Worm (Caenorhabditis elegans): Measurements from ENCODE around the gene fbxa-79.
"Not testable (repeated sequence)": the region's sequence is repeated elsewhere in the genome, so short reads cannot be mapped to it uniquely, and the experiment has no call there.

Gene fbxa-79

DNA sequence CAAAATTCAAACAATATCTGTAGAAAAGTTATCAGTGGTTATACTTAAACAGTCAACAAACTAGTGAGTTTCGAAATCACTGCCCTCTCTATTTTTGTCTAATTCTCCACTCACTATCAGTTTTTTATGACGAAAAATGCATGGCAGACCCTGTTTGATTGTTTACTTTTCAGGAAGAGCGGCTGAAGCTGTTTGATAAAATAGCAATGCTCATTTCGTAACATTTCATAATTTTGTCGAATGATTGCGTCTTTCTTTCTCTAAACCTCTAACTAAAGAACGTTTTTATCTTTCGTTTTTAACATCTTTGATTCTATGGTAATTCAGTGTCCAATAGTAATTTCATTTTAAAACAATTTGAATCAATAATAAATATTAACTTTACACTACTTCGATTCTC is 28.9 kb downstream of the fbxa-79 start:
- TF ChIP-seq dao-5 (tag; optimal IDR thresholded peaks at IDR 0.05) (no peak), him-1 (tag; optimal IDR thresholded peaks at IDR 0.05) (no peak), W03F9.2 (tag; optimal IDR thresholded peaks at IDR 0.05) (no peak)

DNA sequence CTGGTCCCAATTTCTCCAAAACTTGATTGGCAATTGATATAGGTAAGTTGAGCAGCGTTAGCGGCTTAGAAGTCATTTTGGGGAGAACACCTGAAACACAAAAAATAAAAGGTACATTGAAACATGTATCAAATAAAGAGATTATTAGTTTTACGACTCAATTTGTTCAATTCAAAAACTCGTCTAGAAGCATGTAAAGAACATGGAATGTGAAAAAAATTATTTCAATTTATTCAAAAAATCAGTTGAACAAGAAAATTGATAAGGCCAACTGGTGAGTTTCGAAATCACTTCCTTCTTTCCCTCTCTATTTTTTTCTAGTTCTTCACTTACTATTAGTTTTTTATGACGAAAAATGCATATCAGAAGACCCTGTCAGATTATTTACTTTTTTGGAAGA is 32.6 kb downstream of the fbxa-79 start, which contains the start of gene fbxa-30:
TSS of gene fbxa-30 (minus strand) at position 101 of the 400 bp plus-strand sequence.
- no peak for TF ChIP-seq W03F9.2 (tag; optimal IDR thresholded peaks at IDR 0.05)
- TF ChIP-seq him-1 (tag; optimal IDR thresholded peaks at IDR 0.05) = no peak
- no peak for TF ChIP-seq dao-5 (tag; optimal IDR thresholded peaks at IDR 0.05)

DNA sequence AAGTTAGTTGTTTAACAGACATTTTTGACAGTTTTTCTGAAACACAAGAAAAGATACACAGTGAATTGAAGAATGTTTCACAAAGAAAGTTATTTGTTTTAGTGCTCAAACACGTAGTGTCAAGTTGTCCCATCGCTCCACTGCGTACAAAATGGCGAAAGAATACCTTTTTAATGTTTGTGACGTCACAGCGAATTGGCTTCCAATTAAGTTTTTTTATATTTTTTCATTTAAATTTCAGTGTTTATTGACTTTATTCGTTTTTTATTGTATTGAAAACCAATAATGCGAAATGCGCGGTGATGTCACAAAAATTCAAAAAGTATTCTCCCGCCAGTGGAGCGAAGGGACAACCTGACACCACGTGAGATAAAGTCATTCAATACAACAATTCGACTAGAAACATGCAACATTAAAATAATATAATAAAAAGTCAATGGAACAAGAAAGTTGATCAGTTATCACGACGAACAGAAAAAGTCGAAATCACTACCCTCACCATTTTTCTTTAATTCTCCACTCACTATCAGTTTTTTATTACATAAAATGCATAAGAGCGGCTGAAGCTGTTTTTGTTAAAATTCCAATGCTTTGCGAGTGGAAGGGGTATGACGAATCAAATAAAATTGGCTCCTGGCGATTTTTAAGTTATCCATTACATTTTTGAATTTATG is 34.3 kb downstream of the fbxa-79 start, which contains the start of gene fbxa-29:
TSS of gene fbxa-29 (minus strand) at position 51 of the 674 bp plus-strand sequence.
- TF ChIP-seq W03F9.2 (tag; optimal IDR thresholded peaks at IDR 0.05) (no peak), dao-5 (tag; optimal IDR thresholded peaks at IDR 0.05) (no peak), him-1 (tag; optimal IDR thresholded peaks at IDR 0.05) (no peak)

DNA sequence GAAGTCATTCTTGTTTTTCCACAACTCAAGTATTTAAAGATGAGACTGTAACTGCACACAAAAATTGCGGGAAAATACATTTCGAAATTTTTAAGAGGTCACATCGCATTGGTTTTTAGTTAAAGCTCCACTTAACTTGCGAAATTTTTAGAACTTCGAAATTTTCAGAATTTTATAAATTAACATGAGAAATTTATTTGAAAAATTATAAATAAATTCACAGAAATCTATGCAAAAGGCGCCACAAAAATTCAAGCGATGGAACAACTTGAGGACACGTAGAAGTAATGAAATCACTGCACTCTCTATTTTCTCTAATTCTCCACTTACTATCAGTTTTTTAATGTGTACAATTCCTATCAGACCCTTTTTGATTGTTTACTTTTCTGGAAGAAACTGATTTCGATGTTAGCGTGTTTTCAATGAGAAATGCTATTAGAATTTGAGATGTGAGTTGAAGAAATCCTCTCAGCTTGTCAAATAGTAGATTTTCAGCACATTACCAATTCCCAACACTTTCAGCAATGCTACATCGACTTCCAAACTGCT is 36.6 kb downstream of the fbxa-79 start, which contains the start of gene fbxa-31:
TSS of gene fbxa-31 (minus strand) at position 51 of the 549 bp plus-strand sequence.
- TF ChIP-seq W03F9.2 (tag; optimal IDR thresholded peaks at IDR 0.05) (no peak), him-1 (tag; optimal IDR thresholded peaks at IDR 0.05) (no peak), dao-5 (tag; optimal IDR thresholded peaks at IDR 0.05) (no peak)

DNA sequence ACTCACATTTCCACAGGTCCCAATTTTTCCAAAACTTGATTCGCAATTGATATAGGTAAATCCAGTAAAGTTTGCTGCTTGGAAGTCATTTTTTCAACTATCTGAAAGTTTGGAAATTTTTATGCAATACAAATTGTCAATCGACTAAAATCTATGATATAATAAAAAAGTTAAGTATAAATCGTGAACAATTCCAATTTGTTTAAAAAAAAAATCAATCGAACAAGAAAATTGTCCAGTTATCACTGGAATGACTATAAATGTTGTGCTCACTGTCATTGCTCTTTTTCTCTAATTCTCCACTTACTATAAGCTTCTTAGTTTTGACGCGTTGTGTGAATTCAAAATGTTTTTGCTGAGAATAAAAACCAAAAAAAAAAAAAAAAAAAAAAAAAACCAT is 38.9 kb downstream of the fbxa-79 start, which contains the start of gene fbxa-32:
TSS of gene fbxa-32 (minus strand) at position 101 of the 400 bp plus-strand sequence.
- TF ChIP-seq dao-5 (tag; optimal IDR thresholded peaks at IDR 0.05) (no peak), him-1 (tag; optimal IDR thresholded peaks at IDR 0.05) (no peak), W03F9.2 (tag; optimal IDR thresholded peaks at IDR 0.05) (no peak)

DNA sequence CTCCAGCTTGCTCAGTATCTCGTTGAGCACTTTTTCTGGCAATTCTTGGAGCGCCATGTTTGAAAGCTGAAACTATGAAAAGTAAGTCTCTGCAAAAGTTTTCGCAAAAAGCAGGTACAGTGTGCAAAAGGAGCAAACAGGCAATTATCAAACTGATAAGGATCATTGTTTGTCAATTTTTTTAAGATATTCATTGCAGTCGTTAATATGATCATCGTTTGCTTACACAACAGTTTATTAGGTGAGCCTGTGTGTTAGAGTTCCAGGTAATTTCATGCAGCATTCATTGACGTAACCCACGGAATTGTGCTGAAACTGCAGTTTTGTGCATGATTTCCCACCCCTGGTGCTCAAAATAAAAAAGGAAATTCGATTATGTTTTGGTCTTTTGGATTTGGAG is 41.3 kb downstream of the fbxa-79 start, which contains the start of gene fbxa-151:
TSS of gene fbxa-151 (minus strand) at position 101 of the 400 bp plus-strand sequence.
- TF ChIP-seq W03F9.2, dao-5, him-1 (tag; optimal IDR thresholded peaks at IDR 0.05): not testable (repeated sequence)

DNA sequence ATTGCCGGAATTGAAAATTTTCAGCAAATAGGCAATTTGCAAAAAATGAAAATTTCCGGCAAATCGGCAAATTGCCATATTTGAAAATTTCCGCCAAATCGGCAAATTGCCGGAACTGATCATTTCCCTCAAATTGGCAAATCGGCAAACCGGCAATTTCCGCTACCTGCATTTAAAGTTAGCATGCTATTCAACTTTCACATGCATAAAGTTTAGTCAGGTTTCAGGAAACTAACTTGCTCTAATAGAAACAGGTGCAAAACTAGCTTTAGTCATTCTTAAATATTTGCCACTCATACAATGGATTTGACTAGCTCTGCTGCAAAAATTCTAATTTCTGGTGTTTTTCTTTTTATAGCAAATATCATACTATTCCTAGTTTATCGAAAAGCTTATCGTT is 44.4 kb downstream of the fbxa-79 start, which contains the start of gene srz-9:
TSS of gene srz-9 (plus strand) at position 301 of the 400 bp plus-strand sequence.
- not testable (repeated sequence) for TF ChIP-seq dao-5, W03F9.2, him-1 (tag; optimal IDR thresholded peaks at IDR 0.05)

DNA sequence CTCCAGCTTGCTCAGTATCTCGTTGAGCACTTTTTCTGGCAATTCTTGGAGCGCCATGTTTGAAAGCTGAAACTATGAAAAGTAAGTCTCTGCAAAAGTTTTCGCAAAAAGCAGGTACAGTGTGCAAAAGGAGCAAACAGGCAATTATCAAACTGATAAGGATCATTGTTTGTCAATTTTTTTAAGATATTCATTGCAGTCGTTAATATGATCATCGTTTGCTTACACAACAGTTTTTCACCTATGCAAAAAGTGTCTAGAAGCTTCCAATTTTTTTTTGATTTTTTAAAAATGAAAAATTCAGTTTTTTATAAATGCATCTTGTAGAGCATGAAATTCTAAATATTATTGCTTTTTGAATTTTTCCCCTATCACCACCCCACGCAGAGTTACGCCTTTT is 49.7 kb downstream of the fbxa-79 start, which contains the start of gene fbxa-78:
TSS of gene fbxa-78 (minus strand) at position 101 of the 400 bp plus-strand sequence.
- TF ChIP-seq dao-5, W03F9.2, him-1 (tag; optimal IDR thresholded peaks at IDR 0.05): not testable (repeated sequence)

DNA sequence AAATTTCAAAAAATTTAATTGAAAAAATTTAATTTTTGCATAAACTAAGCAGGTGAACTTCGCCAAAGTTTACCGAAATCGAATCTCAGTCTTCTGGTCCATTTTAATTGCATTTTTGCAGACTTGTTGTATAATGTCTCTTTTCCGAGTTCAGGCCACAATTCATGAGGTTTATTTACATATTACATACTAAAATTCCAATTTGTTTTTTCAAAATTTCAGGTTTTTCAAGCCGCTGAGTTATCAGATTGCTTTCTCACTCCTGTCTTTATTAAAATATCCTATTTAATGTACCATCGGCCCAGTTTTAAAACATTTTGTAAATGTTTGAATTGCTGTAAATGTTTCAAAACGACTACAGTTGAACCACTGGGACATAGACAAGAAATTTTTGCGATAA is 51.6 kb downstream of the fbxa-79 start, which contains the start of gene fbxa-208:
TSS of gene fbxa-208 (plus strand) at position 301 of the 400 bp plus-strand sequence.
- TF ChIP-seq W03F9.2, dao-5, him-1 (tag; optimal IDR thresholded peaks at IDR 0.05): not testable (repeated sequence)
